Fruit fly (Drosophila melanogaster) whole organism, embryonic: Measurements from ENCODE around the gene CG6785.
A peak's percentile ranks its signal among the peaks of the same experiment; 100 is the strongest.

Source experiments
- Atf3 ChIP-seq: fragments of 200-800 bp; sonication (Bioruptor generic); optimal IDR thresholded peaks from 3 replicates; lab custom pipeline; 2016; ENCODE audit warnings: missing biosample characterization, missing genetic modification characterization
- CG13424 ChIP-seq: fragments of 200-800 bp; sonication (Bioruptor generic); optimal IDR thresholded peaks from 2 replicates; lab custom pipeline; 2019; ENCODE audit warnings: missing biosample characterization, mild to moderate bottlenecking, missing genetic modification characterization, moderate library complexity
- CG14441 ChIP-seq: fragments of 200-800 bp; sonication (Bioruptor generic); IDR thresholded peaks from 2 replicates; pipeline ENCODE4 v1.3.6; 2022; ENCODE audit warnings: missing biosample characterization, missing genetic modification characterization
- CG16863 ChIP-seq: fragments of 200-800 bp; sonication (Bioruptor generic); optimal IDR thresholded peaks from 3 replicates; lab custom pipeline; 2016; ENCODE audit warnings: missing biosample characterization, missing genetic modification characterization
- CG17912 ChIP-seq: fragments of 200-800 bp; sonication (Bioruptor generic); optimal IDR thresholded peaks from 2 replicates; lab custom pipeline; 2018; ENCODE audit warnings: missing biosample characterization, mild to moderate bottlenecking, missing genetic modification characterization
- CG32772 ChIP-seq: fragments of 200-800 bp; sonication (Bioruptor generic); IDR thresholded peaks from 2 replicates; pipeline ENCODE4 v1.3.6; 2022; ENCODE audit warnings: missing biosample characterization, missing genetic modification characterization
- CG3281 ChIP-seq: fragments of 200-800 bp; sonication (Bioruptor generic); optimal IDR thresholded peaks from 3 replicates; lab custom pipeline; 2017; ENCODE audit warnings: missing biosample characterization, mild to moderate bottlenecking, missing genetic modification characterization
- CG4707 ChIP-seq: fragments of 200-800 bp; sonication (Bioruptor generic); optimal IDR thresholded peaks from 2 replicates; lab custom pipeline; 2018; ENCODE audit warnings: missing biosample characterization, mild to moderate bottlenecking, missing genetic modification characterization, moderate library complexity
- CG5245 ChIP-seq: fragments of 200-800 bp; sonication (Bioruptor generic); optimal IDR thresholded peaks from 3 replicates; lab custom pipeline; 2016; ENCODE audit warnings: missing biosample characterization, missing genetic modification characterization
- CG5953 ChIP-seq: fragments of 200-800 bp; sonication (Bioruptor generic); IDR thresholded peaks from 2 replicates; pipeline ENCODE4 v1.3.6; 2022; ENCODE audit warnings: missing biosample characterization, missing genetic modification characterization
- CG6683 ChIP-seq: fragments of 200-800 bp; sonication (Bioruptor generic); optimal IDR thresholded peaks from 2 replicates; lab custom pipeline; 2017; ENCODE audit warnings: missing biosample characterization, mild to moderate bottlenecking, missing genetic modification characterization, missing genetic modification reagents
- CG8388 ChIP-seq: fragments of 200-800 bp; sonication (Bioruptor generic); optimal IDR thresholded peaks from 2 replicates; lab custom pipeline; 2019; ENCODE audit warnings: missing biosample characterization, mild to moderate bottlenecking, missing genetic modification characterization, moderate library complexity
- CG9797 ChIP-seq: fragments of 200-800 bp; sonication (Bioruptor generic); optimal IDR thresholded peaks from 3 replicates; lab custom pipeline; 2018; ENCODE audit warnings: missing biosample characterization, mild to moderate bottlenecking, missing genetic modification characterization
- CG9817 ChIP-seq: fragments of 200-800 bp; sonication (Bioruptor generic); optimal IDR thresholded peaks from 2 replicates; lab custom pipeline; 2018; ENCODE audit warnings: missing biosample characterization, mild to moderate bottlenecking, missing genetic modification characterization, moderate library complexity
- CG9876 ChIP-seq: fragments of 200-800 bp; sonication (Bioruptor generic); optimal IDR thresholded peaks from 2 replicates; lab custom pipeline; 2016; ENCODE audit warnings: missing biosample characterization, missing genetic modification characterization
- D19B ChIP-seq: fragments of 200-800 bp; sonication (Bioruptor generic); optimal IDR thresholded peaks from 2 replicates; lab custom pipeline; 2017; ENCODE audit warnings: missing biosample characterization, mild to moderate bottlenecking, missing genetic modification characterization
- Dad ChIP-seq: fragments of 200-800 bp; sonication (Bioruptor generic); optimal IDR thresholded peaks from 3 replicates; lab custom pipeline; 2016; ENCODE audit warnings: missing biosample characterization, missing genetic modification characterization
- Dbx ChIP-seq: fragments of 200-800 bp; sonication (Bioruptor generic); IDR thresholded peaks from 3 replicates; pipeline ENCODE4 v1.3.6; 2022; ENCODE audit warnings: missing biosample characterization, missing genetic modification characterization
- Ets97D ChIP-seq: fragments of 200-800 bp; sonication (Bioruptor generic); optimal IDR thresholded peaks from 3 replicates; lab custom pipeline; 2016; ENCODE audit warnings: missing biosample characterization, missing genetic modification characterization
- HLHmδ ChIP-seq: fragments of 200-800 bp; sonication (Bioruptor generic); optimal IDR thresholded peaks from 2 replicates; lab custom pipeline; 2018; ENCODE audit warnings: missing biosample characterization, mild to moderate bottlenecking, missing genetic modification characterization, moderate library complexity
- Hr78 ChIP-seq, 2 experiments: fragments of 200-800 bp in 1 of 2; fragments of >200 bp in 1 of 2; sonication (Bioruptor generic) in 1 of 2; optimal IDR thresholded peaks; 2 replicates each; lab custom pipeline; 2017 to 2019; ENCODE audit warnings: missing biosample characterization in 2 of 2, missing genetic modification characterization in 2 of 2, mild to moderate bottlenecking in 1 of 2, moderate library complexity in 1 of 2
- MTF-1 ChIP-seq: fragments of 200-800 bp; sonication (Bioruptor generic); optimal IDR thresholded peaks from 2 replicates; lab custom pipeline; 2018; ENCODE audit warnings: missing biosample characterization, mild to moderate bottlenecking, missing genetic modification characterization, borderline replicate concordance
- Meics ChIP-seq: fragments of 200-800 bp; sonication (Bioruptor generic); optimal IDR thresholded peaks from 2 replicates; lab custom pipeline; 2017; ENCODE audit warnings: missing biosample characterization, mild to moderate bottlenecking, missing genetic modification characterization
- Trl ChIP-seq, 3 experiments: fragments of >200 bp in 2 of 3; fragments of 200-800 bp in 1 of 3; sonication (Bioruptor generic) in 1 of 3; optimal IDR thresholded peaks; 2 replicates in 1 of 3; 3 replicates in 2 of 3; lab custom pipeline; 2016 to 2017; ENCODE audit warnings: missing biosample characterization in 1 of 3, missing genetic modification characterization in 1 of 3
- bigmax ChIP-seq: fragments of 200-800 bp; sonication (Bioruptor generic); optimal IDR thresholded peaks from 2 replicates; lab custom pipeline; 2018; ENCODE audit warnings: missing biosample characterization, mild to moderate bottlenecking, missing genetic modification characterization
- bsh ChIP-seq, 2 experiments: fragments of 200-800 bp; sonication (Bioruptor generic); optimal IDR thresholded peaks; 2 replicates each; lab custom pipeline; 2017 to 2018; ENCODE audit warnings: mild to moderate bottlenecking in 2 of 2, missing biosample characterization in 2 of 2, missing genetic modification characterization in 2 of 2, moderate library complexity in 1 of 2
- btn ChIP-seq: fragments of 200-800 bp; sonication (Bioruptor generic); optimal IDR thresholded peaks from 2 replicates; lab custom pipeline; 2016; ENCODE audit warnings: missing biosample characterization, missing genetic modification characterization
- da ChIP-seq: fragments of 200-800 bp; sonication (Bioruptor generic); optimal IDR thresholded peaks from 2 replicates; lab custom pipeline; 2016; ENCODE audit warnings: missing biosample characterization, missing genetic modification characterization
- dmrt11E ChIP-seq: fragments of 200-800 bp; sonication (Bioruptor generic); optimal IDR thresholded peaks from 3 replicates; lab custom pipeline; 2018; ENCODE audit warnings: missing biosample characterization, mild to moderate bottlenecking, missing genetic modification characterization, moderate library complexity
- fd96Cb ChIP-seq: fragments of 200-800 bp; sonication (Bioruptor generic); optimal IDR thresholded peaks from 2 replicates; lab custom pipeline; 2018; ENCODE audit warnings: missing biosample characterization, mild to moderate bottlenecking, missing genetic modification characterization, moderate library complexity
- gfzf ChIP-seq: fragments of 200-800 bp; sonication (Bioruptor generic); optimal IDR thresholded peaks from 2 replicates; lab custom pipeline; 2016; ENCODE audit warnings: missing biosample characterization, mild to moderate bottlenecking, missing genetic modification characterization, moderate library complexity
- gt ChIP-seq: fragments of 200-800 bp; sonication (Bioruptor generic); IDR thresholded peaks from 2 replicates; pipeline ENCODE4 v1.3.6; 2022; ENCODE audit warnings: missing biosample characterization, missing genetic modification characterization
- ind ChIP-seq: fragments of 200-800 bp; sonication (Bioruptor generic); optimal IDR thresholded peaks from 3 replicates; lab custom pipeline; 2016; ENCODE audit warnings: missing biosample characterization, missing genetic modification characterization
- jing ChIP-seq: fragments of 200-800 bp; sonication (Bioruptor generic); optimal IDR thresholded peaks from 2 replicates; lab custom pipeline; 2018; ENCODE audit warnings: missing biosample characterization, mild to moderate bottlenecking, missing genetic modification characterization
- lov ChIP-seq, 2 experiments: fragments of 200-800 bp in 1 of 2; fragments of >200 bp in 1 of 2; sonication (Bioruptor generic) in 1 of 2; IDR thresholded peaks in 1 of 2; optimal IDR thresholded peaks in 1 of 2; 2 replicates in 1 of 2; 3 replicates in 1 of 2; pipeline versions ENCODE4 v1.3.6 to Lab custom; 2017 to 2022; ENCODE audit warnings: missing biosample characterization in 1 of 2, missing genetic modification characterization in 1 of 2
- mam ChIP-seq: fragments of 200-800 bp; sonication (Bioruptor generic); optimal IDR thresholded peaks from 3 replicates; lab custom pipeline; 2016; ENCODE audit warnings: missing biosample characterization, missing genetic modification characterization
- odd ChIP-seq: fragments of 200-800 bp; sonication (Bioruptor generic); optimal IDR thresholded peaks from 2 replicates; lab custom pipeline; 2017; ENCODE audit warnings: missing biosample characterization, mild to moderate bottlenecking, missing genetic modification characterization
- org-1 ChIP-seq: fragments of 200-800 bp; sonication (Bioruptor generic); optimal IDR thresholded peaks from 2 replicates; lab custom pipeline; 2017; ENCODE audit warnings: missing biosample characterization, missing genetic modification characterization
- pfk ChIP-seq: fragments of 200-800 bp; sonication (Bioruptor generic); optimal IDR thresholded peaks from 2 replicates; lab custom pipeline; 2018; ENCODE audit warnings: missing biosample characterization, mild to moderate bottlenecking, missing genetic modification characterization, moderate library complexity
- prd ChIP-seq, 3 experiments: fragments of >200 bp in 2 of 3; fragments of 200-800 bp in 1 of 3; sonication (Bioruptor generic) in 1 of 3; optimal IDR thresholded peaks in 2 of 3; IDR thresholded peaks in 1 of 3; 2 replicates in 2 of 3; 3 replicates in 1 of 3; pipeline versions ENCODE4 v1.3.6 to Lab custom; 2017 to 2022; ENCODE audit warnings: missing biosample characterization in 1 of 3, missing genetic modification characterization in 1 of 3
- row ChIP-seq: fragments of 200-800 bp; sonication (Bioruptor generic); IDR thresholded peaks from 3 replicates; pipeline ENCODE4 v1.3.6; 2022; ENCODE audit warnings: missing biosample characterization, missing genetic modification characterization
- seq ChIP-seq: fragments of 200-800 bp; sonication (Bioruptor generic); IDR thresholded peaks from 2 replicates; pipeline ENCODE4 v1.3.6; 2022; ENCODE audit warnings: missing biosample characterization, missing genetic modification characterization
- sob ChIP-seq: fragments of 200-800 bp; sonication (Bioruptor generic); IDR thresholded peaks from 2 replicates; pipeline ENCODE4 v1.3.6; 2022; ENCODE audit warnings: missing biosample characterization, missing genetic modification characterization
- sqz ChIP-seq: fragments of 200-800 bp; sonication (Bioruptor generic); optimal IDR thresholded peaks from 3 replicates; lab custom pipeline; 2018; ENCODE audit warnings: missing biosample characterization, mild to moderate bottlenecking, missing genetic modification characterization
- wek ChIP-seq: fragments of 200-800 bp; sonication (Bioruptor generic); optimal IDR thresholded peaks from 3 replicates; lab custom pipeline; 2018; ENCODE audit warnings: missing biosample characterization, mild to moderate bottlenecking, missing genetic modification characterization, moderate library complexity
- z ChIP-seq: fragments of 200-800 bp; sonication (Bioruptor generic); IDR thresholded peaks from 3 replicates; pipeline ENCODE4 v1.3.6; 2022; ENCODE audit warnings: missing biosample characterization, missing genetic modification characterization

Gene CG6785

dm6 chr2L:12045941-12046855 is 1.2 kb upstream of the CG6785 start, which contains the start of gene CG6770 (continued):
- TF ChIP-seq MTF-1 (GFP tag; lab: Kevin White, UChicago), result peak; percentile 9
- peak; percentile 49 for TF ChIP-seq org-1
- TF ChIP-seq Meics (GFP tag; lab: Kevin White, UChicago), result peak; percentile 91
- peak; percentile 84 for TF ChIP-seq seq (GFP tag; lab: Robert Waterston, UW)
- TF ChIP-seq pfk (GFP tag; lab: Kevin White, UChicago), result peak; percentile 54
- no peak for TF ChIP-seq prd (optimal IDR thresholded peaks at IDR 0.05; lab: Kevin White, UChicago)
- peak; percentile 93 for TF ChIP-seq prd (GFP tag; IDR thresholded peaks at IDR 0.05; lab: Robert Waterston, UW)
- TF ChIP-seq sqz, result peak; percentile 94
- TF ChIP-seq CG32772 (GFP tag; lab: Robert Waterston, UW), result peak; percentile 72
- peak; percentile 58 for TF ChIP-seq bigmax (GFP tag; lab: Kevin White, UChicago)
- peak; percentile 29 for TF ChIP-seq CG4707 (GFP tag; lab: Kevin White, UChicago)
- peak; percentile 80 for TF ChIP-seq CG14441
- TF ChIP-seq da (GFP tag; lab: Kevin White, UChicago), result no peak
- TF ChIP-seq Trl (optimal IDR thresholded peaks at IDR 0.05; lab: Kevin White, UChicago), result peak; percentile 41 to 74
- peak; percentile 43 for TF ChIP-seq Trl (GFP tag; optimal IDR thresholded peaks at IDR 0.05; lab: Kevin White, UChicago)
- no peak for TF ChIP-seq CG9797 (GFP tag; lab: Kevin White, UChicago)
- no peak for TF ChIP-seq gfzf (GFP tag; lab: Kevin White, UChicago)
- TF ChIP-seq row, result peak; percentile 94
- peak; percentile 78 for TF ChIP-seq odd (GFP tag; lab: Kevin White, UChicago)
- peak; percentile 57 for TF ChIP-seq CG5245 (GFP tag; lab: Kevin White, UChicago)
- TF ChIP-seq CG13424 (tag; lab: Kevin White, UChicago), result peak; percentile 86
- TF ChIP-seq CG3281 (GFP tag; lab: Kevin White, UChicago), result peak; percentile 85
- no peak for TF ChIP-seq Atf3 (GFP tag; lab: Kevin White, UChicago)
- TF ChIP-seq dmrt11E, result no peak
- peak; percentile 78 for TF ChIP-seq CG6683 (GFP tag; lab: Kevin White, UChicago)
- TF ChIP-seq D19B (GFP tag; lab: Kevin White, UChicago), result peak; percentile 70
- TF ChIP-seq Dad (GFP tag; lab: Kevin White, UChicago), result peak; percentile 43
- no peak for TF ChIP-seq CG16863
- no peak for TF ChIP-seq btn (GFP tag; lab: Kevin White, UChicago)
- peak; percentile 88 for TF ChIP-seq sob (GFP tag; lab: Robert Waterston, UW)
- TF ChIP-seq CG8388 (GFP tag; lab: Kevin White, UChicago), result peak; percentile 66
- peak in 1 of 2 experiments; percentile 33 for TF ChIP-seq Hr78 (GFP tag; optimal IDR thresholded peaks at IDR 0.05; lab: Kevin White, UChicago)
- peak; percentile 45 for TF ChIP-seq mam (GFP tag; lab: Kevin White, UChicago)
- peak; percentile 51 for TF ChIP-seq fd96Cb
- TF ChIP-seq ind, result peak; percentile 57
- no peak for TF ChIP-seq z (GFP tag; lab: Robert Waterston, UW)
- TF ChIP-seq CG5953, result peak; percentile 69
- TF ChIP-seq wek (GFP tag; lab: Kevin White, UChicago), result no peak
- no peak for TF ChIP-seq jing (GFP tag; lab: Kevin White, UChicago)
- peak; percentile 46 to 75 for TF ChIP-seq bsh (GFP tag; optimal IDR thresholded peaks at IDR 0.05; lab: Kevin White, UChicago)
- peak; percentile 9 for TF ChIP-seq Ets97D (GFP tag; lab: Kevin White, UChicago)
- no peak for TF ChIP-seq CG17912 (GFP tag; lab: Kevin White, UChicago)
- peak; percentile 21 for TF ChIP-seq CG9876 (GFP tag; lab: Kevin White, UChicago)
- TF ChIP-seq Dbx, result peak; percentile 90
- TF ChIP-seq CG9817 (tag; lab: Kevin White, UChicago), result peak; percentile 73
- peak; percentile 48; the same call in 1 of the 2 replicates for TF ChIP-seq gt (GFP tag; lab: Robert Waterston, UW)
- TF ChIP-seq HLHmδ (GFP tag; lab: Kevin White, UChicago), result no peak
- TF ChIP-seq lov (optimal IDR thresholded peaks at IDR 0.05; lab: Kevin White, UChicago), result no peak
- peak; percentile 42; the same call in 1 of the 3 replicates for TF ChIP-seq lov (GFP tag; IDR thresholded peaks at IDR 0.05; lab: Robert Waterston, UW)
